Worm (Caenorhabditis elegans): Measurements from ENCODE around the gene H39E23.2.
A peak's percentile ranks its signal among the peaks of the same experiment; 100 is the strongest.

ce11 chrV:14139252-14140100, 29.3 kb downstream of the H39E23.2 start:
- TF ChIP-seq sox-2 (GFP tag; IDR thresholded peaks at IDR 0.05) (no peak), pqm-1 (tag; optimal IDR thresholded peaks at IDR 0.05) (no peak), rnt-1 (tag; optimal IDR thresholded peaks at IDR 0.05) (peak; percentile 29), tbx-2 (tag; optimal IDR thresholded peaks at IDR 0.05) (peak; percentile 18), unc-3 (GFP tag; conservative IDR thresholded peaks at IDR 0.05) (no peak), unc-3 (tag; optimal IDR thresholded peaks at IDR 0.05) (no peak), pha-4 (tag; optimal IDR thresholded peaks at IDR 0.05) (no peak), ceh-45 (GFP tag; IDR thresholded peaks at IDR 0.05) (no peak), pha-2 (tag; optimal IDR thresholded peaks at IDR 0.05) (no peak), hlh-13 (GFP tag; optimal IDR thresholded peaks at IDR 0.05) (no peak)

Measured in whole organism, late embryonic.